Fruit fly (Drosophila melanogaster): ENCODE measurements around the gene alpha-PheRS.
A peak's percentile ranks its signal among the peaks of the same experiment; 100 is the strongest.

Gene alpha-PheRS

dm6 chrX:8145501-8146157 lies at the start of gene alpha-PheRS, which contains the start of gene CG2129:
TSS of gene alpha-PheRS (minus strand) at chrX:8145602.
TSS of gene CG2129 (plus strand) at chrX:8145839.
- TF ChIP-seq CG32121 (GFP tag; IDR thresholded peaks at IDR 0.05) (0 out of 2 replicates have a peak, but pooled peaks have one; percentile 14), CG9948 (tag; optimal IDR thresholded peaks at IDR 0.05) (peak; percentile 6), CG17806 (tag; optimal IDR thresholded peaks at IDR 0.05) (peak; percentile 2), CG10348 (GFP tag; IDR thresholded peaks at IDR 0.05) (no peak), CG13204 (GFP tag; optimal IDR thresholded peaks at IDR 0.05) (no peak), CG15710 (tag; optimal IDR thresholded peaks at IDR 0.05) (peak; percentile 29), rn (GFP tag; IDR thresholded peaks at IDR 0.05) (no peak), CG8159 (tag; optimal IDR thresholded peaks at IDR 0.05) (peak; percentile 17)

- no peak for TF ChIP-seq CG8301 (tag; optimal IDR thresholded peaks at IDR 0.05)
- peak; percentile 48 for TF ChIP-seq CG13204 (GFP tag; optimal IDR thresholded peaks at IDR 0.05)
- TF ChIP-seq Pif1A (GFP tag; optimal IDR thresholded peaks at IDR 0.05) = no peak
These were observed 49.2 kb upstream of the alpha-PheRS start for dm6 chrX:8194559-8194958.

dm6 chrX:8193017-8193556 lies 47.7 kb upstream of the alpha-PheRS start:
- TF ChIP-seq rn (GFP tag; IDR thresholded peaks at IDR 0.05) (no peak), Ets98B (GFP tag; IDR thresholded peaks at IDR 0.05) (peak; percentile 62; the same call in 1 of the 2 replicates), CG12605 (GFP tag; IDR thresholded peaks at IDR 0.05) (peak; percentile 44; the same call in 1 of the 2 replicates), gl (tag; optimal IDR thresholded peaks at IDR 0.05) (no peak), D1 (tag; optimal IDR thresholded peaks at IDR 0.05) (no peak), Snoo (tag; optimal IDR thresholded peaks at IDR 0.05) (peak; percentile 6), CG14655 (GFP tag; optimal IDR thresholded peaks at IDR 0.05) (no peak), Pif1A (GFP tag; optimal IDR thresholded peaks at IDR 0.05) (no peak), CG4496 (GFP tag; IDR thresholded peaks at IDR 0.05) (0 out of 3 replicates have a peak, but pooled peaks have one; percentile 60), CG17806 (tag; optimal IDR thresholded peaks at IDR 0.05) (no peak), CG13204 (GFP tag; optimal IDR thresholded peaks at IDR 0.05) (peak; percentile 95), CG9948 (tag; optimal IDR thresholded peaks at IDR 0.05) (no peak), CG15710 (tag; optimal IDR thresholded peaks at IDR 0.05) (no peak), EcR (GFP tag; optimal IDR thresholded peaks at IDR 0.05) (peak; percentile 68), CG34367 (tag; optimal IDR thresholded peaks at IDR 0.05) (no peak), Pif1B (GFP tag; optimal IDR thresholded peaks at IDR 0.05) (no peak), fd96Ca (GFP tag; IDR thresholded peaks at IDR 0.05) (0 out of 3 replicates have a peak, but pooled peaks have one; percentile 43), CG10348 (GFP tag; IDR thresholded peaks at IDR 0.05) (no peak), CG8301 (tag; optimal IDR thresholded peaks at IDR 0.05) (no peak), CG32121 (GFP tag; IDR thresholded peaks at IDR 0.05) (peak; percentile 59), CG8159 (tag; optimal IDR thresholded peaks at IDR 0.05) (peak; percentile 1)

dm6 chrX:8192191-8192590 lies 46.8 kb upstream of the alpha-PheRS start:
- no peak for TF ChIP-seq Pif1A (GFP tag; optimal IDR thresholded peaks at IDR 0.05)
- no peak for TF ChIP-seq Snoo (tag; optimal IDR thresholded peaks at IDR 0.05)
- TF ChIP-seq CG17806 (tag; optimal IDR thresholded peaks at IDR 0.05) = no peak
- TF ChIP-seq CG12605 (GFP tag; IDR thresholded peaks at IDR 0.05) = no peak
- TF ChIP-seq gl (tag; optimal IDR thresholded peaks at IDR 0.05) = no peak
- no peak for TF ChIP-seq CG8301 (tag; optimal IDR thresholded peaks at IDR 0.05)
- no peak for TF ChIP-seq fd96Ca (GFP tag; IDR thresholded peaks at IDR 0.05)
- TF ChIP-seq rn (GFP tag; IDR thresholded peaks at IDR 0.05) = no peak
- TF ChIP-seq CG13204 (GFP tag; optimal IDR thresholded peaks at IDR 0.05) = no peak
- TF ChIP-seq CG4496 (GFP tag; IDR thresholded peaks at IDR 0.05) = no peak
- TF ChIP-seq CG14655 (GFP tag; optimal IDR thresholded peaks at IDR 0.05) = no peak
- no peak for TF ChIP-seq CG34367 (tag; optimal IDR thresholded peaks at IDR 0.05)

- TF ChIP-seq rn (GFP tag; IDR thresholded peaks at IDR 0.05) = no peak
- no peak for TF ChIP-seq D1 (tag; optimal IDR thresholded peaks at IDR 0.05)
- TF ChIP-seq CG17806 (tag; optimal IDR thresholded peaks at IDR 0.05) = no peak
- no peak for TF ChIP-seq CG14655 (GFP tag; optimal IDR thresholded peaks at IDR 0.05)
- no peak for TF ChIP-seq CG34367 (tag; optimal IDR thresholded peaks at IDR 0.05)
- TF ChIP-seq EcR (GFP tag; optimal IDR thresholded peaks at IDR 0.05) = no peak
These were observed 34.5 kb upstream of the alpha-PheRS start for dm6 chrX:8179858-8180257.

- TF ChIP-seq CG9948 (tag; optimal IDR thresholded peaks at IDR 0.05) (no peak), CG17806 (tag; optimal IDR thresholded peaks at IDR 0.05) (no peak), CG4496 (GFP tag; IDR thresholded peaks at IDR 0.05) (no peak), rn (GFP tag; IDR thresholded peaks at IDR 0.05) (no peak), fd96Ca (GFP tag; IDR thresholded peaks at IDR 0.05) (no peak), CG8159 (tag; optimal IDR thresholded peaks at IDR 0.05) (no peak), EcR (GFP tag; optimal IDR thresholded peaks at IDR 0.05) (no peak), CG12605 (GFP tag; IDR thresholded peaks at IDR 0.05) (no peak), CG14655 (GFP tag; optimal IDR thresholded peaks at IDR 0.05) (no peak)
These were observed 33.6 kb upstream of the alpha-PheRS start for dm6 chrX:8178989-8179388.

Measured in whole organism, pupa.